Fruit fly (Drosophila melanogaster) whole organism, embryonic: Measurements from ENCODE around the gene CG8034.
A peak's percentile ranks its signal among the peaks of the same experiment; 100 is the strongest.

ENCODE experiments used
- Adf1 ChIP-seq: fragments of 200-800 bp; sonication (Bioruptor generic); IDR thresholded peaks from 2 replicates; pipeline ENCODE4 v1.3.6; 2022; ENCODE audit warnings: missing biosample characterization, missing genetic modification characterization
- CG1024 ChIP-seq: fragments of 200-800 bp; sonication (Bioruptor generic); IDR thresholded peaks from 2 replicates; pipeline ENCODE4 v1.3.6; 2022; ENCODE audit warnings: missing biosample characterization, missing genetic modification characterization
- CG10959 ChIP-seq: fragments of 200-800 bp; sonication (Bioruptor generic); IDR thresholded peaks from 2 replicates; pipeline ENCODE4 v1.3.6; 2022; ENCODE audit warnings: missing biosample characterization, missing genetic modification characterization
- CG11695 ChIP-seq: fragments of 200-800 bp; sonication (Bioruptor generic); IDR thresholded peaks from 3 replicates; pipeline ENCODE4 v1.3.6; 2022; ENCODE audit warnings: missing biosample characterization, missing genetic modification characterization
- CG12104 ChIP-seq: fragments of 200-800 bp; sonication (Bioruptor generic); optimal IDR thresholded peaks from 3 replicates; lab custom pipeline; 2016; ENCODE audit warnings: missing biosample characterization, missing genetic modification characterization
- CG12299 ChIP-seq: fragments of 200-800 bp; sonication (Bioruptor generic); optimal IDR thresholded peaks from 2 replicates; lab custom pipeline; 2018; ENCODE audit warnings: missing biosample characterization, mild to moderate bottlenecking, missing genetic modification characterization
- CG13296 ChIP-seq: fragments of 200-800 bp; sonication (Bioruptor generic); optimal IDR thresholded peaks from 3 replicates; lab custom pipeline; 2018; ENCODE audit warnings: missing biosample characterization, mild to moderate bottlenecking, missing genetic modification characterization
- CG13424 ChIP-seq: fragments of 200-800 bp; sonication (Bioruptor generic); optimal IDR thresholded peaks from 2 replicates; lab custom pipeline; 2019; ENCODE audit warnings: missing biosample characterization, mild to moderate bottlenecking, missing genetic modification characterization, moderate library complexity
- CG14667 ChIP-seq: fragments of 200-800 bp; sonication (Bioruptor generic); IDR thresholded peaks from 2 replicates; pipeline ENCODE4 v1.3.6; 2022; ENCODE audit warnings: missing biosample characterization, missing genetic modification characterization
- CG1529 ChIP-seq: fragments of 200-800 bp; sonication (Bioruptor generic); optimal IDR thresholded peaks from 3 replicates; lab custom pipeline; 2018; ENCODE audit warnings: missing biosample characterization, missing genetic modification characterization
- CG16813 ChIP-seq: fragments of 200-800 bp; sonication (Bioruptor generic); IDR thresholded peaks from 3 replicates; pipeline ENCODE4 v1.3.6; 2022; ENCODE audit warnings: missing biosample characterization, missing genetic modification characterization; ENCODE audit not compliant: partially characterized antibody
- CG16815 ChIP-seq: fragments of 200-800 bp; sonication (Bioruptor generic); optimal IDR thresholded peaks from 3 replicates; lab custom pipeline; 2017; ENCODE audit warnings: missing biosample characterization, mild to moderate bottlenecking, missing genetic modification characterization
- CG17385 ChIP-seq: fragments of 200-800 bp; sonication (Bioruptor generic); optimal IDR thresholded peaks from 3 replicates; lab custom pipeline; 2018; ENCODE audit warnings: missing biosample characterization, mild to moderate bottlenecking, missing genetic modification characterization
- CG17912 ChIP-seq: fragments of 200-800 bp; sonication (Bioruptor generic); optimal IDR thresholded peaks from 2 replicates; lab custom pipeline; 2018; ENCODE audit warnings: missing biosample characterization, mild to moderate bottlenecking, missing genetic modification characterization
- CG2678 ChIP-seq: fragments of 200-800 bp; sonication (Bioruptor generic); optimal IDR thresholded peaks from 3 replicates; lab custom pipeline; 2019; ENCODE audit warnings: missing biosample characterization, mild to moderate bottlenecking, missing genetic modification characterization, moderate library complexity
- CG33557 ChIP-seq: fragments of 200-800 bp; sonication (Bioruptor generic); optimal IDR thresholded peaks from 2 replicates; lab custom pipeline; 2019; ENCODE audit warnings: missing biosample characterization, mild to moderate bottlenecking, missing genetic modification characterization, moderate library complexity
- CG4404 ChIP-seq: fragments of 200-800 bp; sonication (Bioruptor generic); IDR thresholded peaks from 2 replicates; pipeline ENCODE4 v1.3.6; 2022; ENCODE audit warnings: missing biosample characterization, missing genetic modification characterization
- CG4730 ChIP-seq: fragments of 200-800 bp; sonication (Bioruptor generic); IDR thresholded peaks from 2 replicates; pipeline ENCODE4 v1.3.6; 2022; ENCODE audit warnings: missing biosample characterization, missing genetic modification characterization
- CG5953 ChIP-seq: fragments of 200-800 bp; sonication (Bioruptor generic); IDR thresholded peaks from 2 replicates; pipeline ENCODE4 v1.3.6; 2022; ENCODE audit warnings: missing biosample characterization, missing genetic modification characterization
- CG6683 ChIP-seq: fragments of 200-800 bp; sonication (Bioruptor generic); optimal IDR thresholded peaks from 2 replicates; lab custom pipeline; 2017; ENCODE audit warnings: missing biosample characterization, mild to moderate bottlenecking, missing genetic modification characterization, missing genetic modification reagents
- CG6765 ChIP-seq: fragments of 200-800 bp; sonication (Bioruptor generic); optimal IDR thresholded peaks from 3 replicates; lab custom pipeline; 2017; ENCODE audit warnings: missing biosample characterization, mild to moderate bottlenecking, missing genetic modification characterization
- CG7745 ChIP-seq: fragments of 200-800 bp; sonication (Bioruptor generic); optimal IDR thresholded peaks from 2 replicates; lab custom pipeline; 2018; ENCODE audit warnings: missing biosample characterization, mild to moderate bottlenecking, missing genetic modification characterization, moderate library complexity
- CG8089 ChIP-seq: fragments of 200-800 bp; sonication (Bioruptor generic); optimal IDR thresholded peaks from 3 replicates; lab custom pipeline; 2016; ENCODE audit warnings: missing biosample characterization, missing genetic modification characterization
- CG8388 ChIP-seq: fragments of 200-800 bp; sonication (Bioruptor generic); optimal IDR thresholded peaks from 2 replicates; lab custom pipeline; 2019; ENCODE audit warnings: missing biosample characterization, mild to moderate bottlenecking, missing genetic modification characterization, moderate library complexity
- CoRest ChIP-seq: fragments of 200-800 bp; sonication (Bioruptor generic); optimal IDR thresholded peaks from 3 replicates; lab custom pipeline; 2018; ENCODE audit warnings: missing biosample characterization, mild to moderate bottlenecking, missing genetic modification characterization, moderate library complexity
- Dad ChIP-seq: fragments of 200-800 bp; sonication (Bioruptor generic); optimal IDR thresholded peaks from 3 replicates; lab custom pipeline; 2016; ENCODE audit warnings: missing biosample characterization, missing genetic modification characterization
- Dbx ChIP-seq: fragments of 200-800 bp; sonication (Bioruptor generic); IDR thresholded peaks from 3 replicates; pipeline ENCODE4 v1.3.6; 2022; ENCODE audit warnings: missing biosample characterization, missing genetic modification characterization
- Dip2 ChIP-seq: fragments of 200-800 bp; sonication (Bioruptor generic); IDR thresholded peaks from 2 replicates; pipeline ENCODE4 v1.3.6; 2022; ENCODE audit warnings: missing biosample characterization, missing genetic modification characterization
- E2f1 ChIP-seq: fragments of 200-800 bp; sonication (Bioruptor generic); IDR thresholded peaks from 2 replicates; pipeline ENCODE4 v1.3.6; 2022; ENCODE audit warnings: missing biosample characterization, missing genetic modification characterization
- Gug ChIP-seq: fragments of 200-800 bp; sonication (Bioruptor generic); IDR thresholded peaks from 4 replicates; pipeline ENCODE4 v1.3.6; 2022; ENCODE audit warnings: missing biosample characterization, missing genetic modification characterization
- Hey ChIP-seq: fragments of 200-800 bp; sonication (Bioruptor generic); optimal IDR thresholded peaks from 3 replicates; lab custom pipeline; 2018; ENCODE audit warnings: missing biosample characterization, mild to moderate bottlenecking, missing genetic modification characterization
- Mrtf ChIP-seq: fragments of 200-800 bp; sonication (Bioruptor generic); IDR thresholded peaks from 3 replicates; pipeline ENCODE4 v1.3.6; 2022; ENCODE audit warnings: missing biosample characterization, missing genetic modification characterization
- NC2α ChIP-seq: fragments of 200-800 bp; sonication (Bioruptor generic); optimal IDR thresholded peaks from 2 replicates; lab custom pipeline; 2016; ENCODE audit warnings: missing biosample characterization, missing genetic modification characterization
- Nf-YC ChIP-seq: fragments of 200-800 bp; optimal IDR thresholded peaks from 3 replicates; lab custom pipeline; 2019; ENCODE audit warnings: missing biosample characterization, mild to moderate bottlenecking, missing genetic modification characterization, moderate library complexity
- Sry-δ ChIP-seq: fragments of 200-800 bp; sonication (Bioruptor generic); optimal IDR thresholded peaks from 2 replicates; lab custom pipeline; 2016; ENCODE audit warnings: missing biosample characterization, missing genetic modification characterization
- Xbp1 ChIP-seq: fragments of 200-800 bp; sonication (Bioruptor generic); optimal IDR thresholded peaks from 3 replicates; lab custom pipeline; 2016; ENCODE audit warnings: missing biosample characterization, mild to moderate bottlenecking, missing genetic modification characterization
- ap ChIP-seq: fragments of 200-800 bp; sonication (Bioruptor generic); IDR thresholded peaks from 2 replicates; pipeline ENCODE4 v1.3.6; 2022; ENCODE audit warnings: missing biosample characterization, missing genetic modification characterization
- cad ChIP-seq: fragments of >200 bp; optimal IDR thresholded peaks from 2 replicates; lab custom pipeline; 2017; ENCODE audit warnings: missing biosample characterization, missing genetic modification characterization
- ci ChIP-seq: fragments of 200-800 bp; sonication (Bioruptor generic); IDR thresholded peaks from 3 replicates; pipeline ENCODE4 v1.3.6; 2022; ENCODE audit warnings: missing biosample characterization, missing genetic modification characterization
- danr ChIP-seq: fragments of 200-800 bp; sonication (Bioruptor generic); IDR thresholded peaks from 2 replicates; pipeline ENCODE4 v1.3.6; 2022; ENCODE audit warnings: missing biosample characterization, missing genetic modification characterization
- fru ChIP-seq: fragments of >200 bp; optimal IDR thresholded peaks from 2 replicates; lab custom pipeline; 2017
- gt ChIP-seq: fragments of 200-800 bp; sonication (Bioruptor generic); IDR thresholded peaks from 2 replicates; pipeline ENCODE4 v1.3.6; 2022; ENCODE audit warnings: missing biosample characterization, missing genetic modification characterization
- klu ChIP-seq: fragments of 200-800 bp; sonication (Bioruptor generic); IDR thresholded peaks from 2 replicates; pipeline ENCODE4 v1.3.6; 2022; ENCODE audit warnings: missing biosample characterization, missing genetic modification characterization
- luna ChIP-seq: fragments of 200-800 bp; sonication (Bioruptor generic); optimal IDR thresholded peaks from 2 replicates; lab custom pipeline; 2016; ENCODE audit warnings: missing biosample characterization, missing genetic modification characterization
- pzg ChIP-seq: fragments of 200-800 bp; sonication (Bioruptor generic); optimal IDR thresholded peaks from 3 replicates; lab custom pipeline; 2018; ENCODE audit warnings: missing biosample characterization, mild to moderate bottlenecking, missing genetic modification characterization, moderate library complexity
- ro ChIP-seq: fragments of 200-800 bp; sonication (Bioruptor generic); IDR thresholded peaks from 2 replicates; pipeline ENCODE4 v1.3.6; 2022; ENCODE audit warnings: missing biosample characterization, missing genetic modification characterization
- row ChIP-seq: fragments of 200-800 bp; sonication (Bioruptor generic); IDR thresholded peaks from 3 replicates; pipeline ENCODE4 v1.3.6; 2022; ENCODE audit warnings: missing biosample characterization, missing genetic modification characterization
- scrt ChIP-seq: fragments of 200-800 bp; sonication (Bioruptor generic); optimal IDR thresholded peaks from 2 replicates; lab custom pipeline; 2018; ENCODE audit warnings: missing biosample characterization, mild to moderate bottlenecking, missing genetic modification characterization, moderate library complexity
- shn ChIP-seq: fragments of 200-800 bp; sonication (Bioruptor generic); optimal IDR thresholded peaks from 3 replicates; lab custom pipeline; 2016; ENCODE audit warnings: missing biosample characterization, missing genetic modification characterization
- sug ChIP-seq: fragments of 200-800 bp; optimal IDR thresholded peaks from 2 replicates; lab custom pipeline; 2019; ENCODE audit warnings: missing biosample characterization, mild to moderate bottlenecking, missing genetic modification characterization, moderate library complexity
- wor ChIP-seq: fragments of 200-800 bp; sonication (Bioruptor generic); IDR thresholded peaks from 2 replicates; pipeline ENCODE4 v1.3.6; 2022; ENCODE audit warnings: missing biosample characterization, missing genetic modification characterization
- zen2 ChIP-seq: fragments of 200-800 bp; sonication (Bioruptor generic); IDR thresholded peaks from 3 replicates; pipeline ENCODE4 v1.3.6; 2022; ENCODE audit warnings: missing biosample characterization, missing genetic modification characterization; ENCODE audit not compliant: partially characterized antibody
- zfh1 ChIP-seq: fragments of 200-800 bp; sonication (Bioruptor generic); IDR thresholded peaks from 3 replicates; pipeline ENCODE4 v1.3.6; 2022; ENCODE audit warnings: missing biosample characterization, missing genetic modification characterization

Gene CG8034

dm6 chrX:19323835-19324133 lies 25.8 kb upstream of the CG8034 start (continued):
- peak; percentile 77 for TF ChIP-seq Mrtf (GFP tag; lab: Robert Waterston, UW)
- no peak for TF ChIP-seq CG16813 (GFP tag; lab: Robert Waterston, UW)
- peak; percentile 70 for TF ChIP-seq CG11695 (GFP tag; lab: Robert Waterston, UW)
- TF ChIP-seq gt (GFP tag; lab: Robert Waterston, UW), result no peak
- peak; percentile 67 for TF ChIP-seq sug (tag; lab: Kevin White, UChicago)
- TF ChIP-seq klu (GFP tag; lab: Robert Waterston, UW), result peak; percentile 58; the same call in 1 of the 2 replicates
- no peak for TF ChIP-seq CG33557 (GFP tag; lab: Kevin White, UChicago)
- peak; percentile 44; the same call in 1 of the 2 replicates for TF ChIP-seq CG1024 (GFP tag; lab: Robert Waterston, UW)
- TF ChIP-seq zen2, result no peak
- TF ChIP-seq CG14667 (GFP tag; lab: Robert Waterston, UW), result peak; percentile 61
- peak; percentile 52 for TF ChIP-seq wor (GFP tag; lab: Robert Waterston, UW)
- TF ChIP-seq CG13296 (GFP tag; lab: Kevin White, UChicago), result peak; percentile 63
- TF ChIP-seq Dad (GFP tag; lab: Kevin White, UChicago), result peak; percentile 59
- peak; percentile 93 for TF ChIP-seq Dbx (GFP tag; lab: Robert Waterston, UW)
- peak; percentile 75 for TF ChIP-seq CG8388 (GFP tag; lab: Kevin White, UChicago)
- peak; percentile 66 for TF ChIP-seq CG13424 (tag; lab: Kevin White, UChicago)
- TF ChIP-seq Dip2 (GFP tag; lab: Robert Waterston, UW), result no peak
- peak; percentile 50 for TF ChIP-seq CG12299 (tag; lab: Kevin White, UChicago)
- no peak for TF ChIP-seq danr (GFP tag; lab: Robert Waterston, UW)
- TF ChIP-seq zfh1 (GFP tag; lab: Robert Waterston, UW), result peak; percentile 81
- TF ChIP-seq fru, result no peak
- TF ChIP-seq CG6765 (GFP tag; lab: Kevin White, UChicago), result peak; percentile 79
- no peak; the same call in 1 of the 2 replicates for TF ChIP-seq CG10959 (GFP tag; lab: Robert Waterston, UW)
- no peak for TF ChIP-seq ro (GFP tag; lab: Robert Waterston, UW)
- TF ChIP-seq CG5953 (GFP tag; lab: Robert Waterston, UW), result no peak
- peak; percentile 72; the same call in 1 of the 2 replicates for TF ChIP-seq CG4404 (GFP tag; lab: Robert Waterston, UW)
- peak; percentile 31 for TF ChIP-seq luna
- peak; percentile 75 for TF ChIP-seq E2f1 (GFP tag; lab: Robert Waterston, UW)
- TF ChIP-seq NC2α (GFP tag; lab: Kevin White, UChicago), result peak; percentile 3
- peak; percentile 89 for TF ChIP-seq ci (GFP tag; lab: Robert Waterston, UW)
- peak; percentile 26 for TF ChIP-seq Sry-δ (GFP tag; lab: Kevin White, UChicago)
- TF ChIP-seq Gug (GFP tag; lab: Robert Waterston, UW), result peak; percentile 68
- no peak for TF ChIP-seq CG17912
- TF ChIP-seq CG6683 (GFP tag; lab: Kevin White, UChicago), result peak; percentile 73
- peak; percentile 72 for TF ChIP-seq CG4730
- peak; percentile 89 for TF ChIP-seq CG2678 (tag; lab: Kevin White, UChicago)
- no peak for TF ChIP-seq cad
- peak; percentile 78 for TF ChIP-seq CG17385 (GFP tag; lab: Kevin White, UChicago)
- TF ChIP-seq CG7745 (tag; lab: Kevin White, UChicago), result no peak
- TF ChIP-seq CG1529, result peak; percentile 54
- TF ChIP-seq Nf-YC (tag; lab: Kevin White, UChicago), result peak; percentile 56
- TF ChIP-seq Hey (tag; lab: Kevin White, UChicago), result peak; percentile 31
- TF ChIP-seq ap (GFP tag; lab: Robert Waterston, UW), result peak; percentile 56; the same call in 1 of the 2 replicates
- peak; percentile 77 for TF ChIP-seq Xbp1 (GFP tag; lab: Kevin White, UChicago)
- TF ChIP-seq scrt (GFP tag; lab: Kevin White, UChicago), result peak; percentile 89
- peak; percentile 82 for TF ChIP-seq Adf1 (GFP tag; lab: Robert Waterston, UW)
- TF ChIP-seq CG12104 (GFP tag; lab: Kevin White, UChicago), result peak; percentile 16
- peak; percentile 79 for TF ChIP-seq CoRest (tag; lab: Kevin White, UChicago)
- TF ChIP-seq CG16815 (GFP tag; lab: Kevin White, UChicago), result peak; percentile 68
- no peak for TF ChIP-seq shn (GFP tag; lab: Kevin White, UChicago)
- TF ChIP-seq CG8089 (GFP tag; lab: Kevin White, UChicago), result peak; percentile 48
- TF ChIP-seq pzg (GFP tag; lab: Kevin White, UChicago), result peak; percentile 12
- peak; percentile 89 for TF ChIP-seq row (GFP tag; lab: Robert Waterston, UW)
